Worm (Caenorhabditis elegans) whole organism, L4 larva: Measurements from ENCODE around the gene kxd-1.

Source experiments
- Y75B8A.6 ChIP-seq: fragments of 200-800 bp; sonication (Bioruptor generic); IDR thresholded peaks from 2 replicates; pipeline ENCODE4 v1.3.6; 2022; ENCODE audit warnings: missing genetic modification reagents, missing genetic modification characterization, missing compliant biosample characterization
- aly-2 ChIP-seq: sonication (generic microtip); optimal IDR thresholded peaks from 2 replicates; lab custom pipeline; 2018; ENCODE audit warnings: missing biosample characterization, missing genetic modification characterization
- ama-1 ChIP-seq: fragments of 150-350 bp; optimal IDR thresholded peaks from 2 replicates; lab custom pipeline; 2014; ENCODE audit warnings: inconsistent platforms, mixed read lengths
- fkh-10 ChIP-seq: fragments of 150-350 bp; optimal IDR thresholded peaks from 2 replicates; lab custom pipeline; 2014; ENCODE audit warnings: missing biosample characterization, missing genetic modification reagents, missing genetic modification characterization
- lin-13 ChIP-seq: fragments of 150-350 bp; optimal IDR thresholded peaks from 2 replicates; lab custom pipeline; 2014; ENCODE audit warnings: missing biosample characterization, missing genetic modification reagents, missing genetic modification characterization
- nhr-11 ChIP-seq: fragments of 150-350 bp; optimal IDR thresholded peaks from 2 replicates; lab custom pipeline; 2014; ENCODE audit warnings: missing biosample characterization, missing genetic modification characterization
- nhr-28 ChIP-seq: fragments of 150-350 bp; optimal IDR thresholded peaks from 2 replicates; lab custom pipeline; 2014; ENCODE audit warnings: missing biosample characterization, missing genetic modification characterization
- saeg-2 ChIP-seq: fragments of 200-800 bp; sonication (Bioruptor generic); IDR thresholded peaks from 2 replicates; pipeline ENCODE4 v1.3.6; 2022; ENCODE audit warnings: missing genetic modification reagents, missing genetic modification characterization, missing compliant biosample characterization
- snpc-1.2 ChIP-seq: fragments of 200-800 bp; sonication (Bioruptor generic); IDR thresholded peaks from 2 replicates; pipeline ENCODE4 v1.3.6; 2022; ENCODE audit warnings: missing genetic modification reagents, missing genetic modification characterization, missing compliant biosample characterization

- TF ChIP-seq nhr-11 (no peak), snpc-1.2 (GFP tag; lab: Robert Waterston, UW) (no peak), Y75B8A.6 (GFP tag; lab: Robert Waterston, UW) (no peak), fkh-10 (GFP tag; lab: Kevin White, UChicago) (no peak), lin-13 (GFP tag; lab: Kevin White, UChicago) (no peak), aly-2 (tag; lab: Kevin White, UChicago) (no peak), ama-1 (no peak), nhr-28 (tag; lab: Kevin White, UChicago) (no peak), saeg-2 (no peak)
Observed at ce11 chrV:7196037-7196436, 25.2 kb upstream of the kxd-1 start, which contains the start of gene attf-2.
